Worm (Caenorhabditis elegans) whole organism, mixed stage, embryonic: ENCODE data around the gene popl-5.

ENCODE experiments used
- M03D4.4 ChIP-seq: sonication (generic microtip); optimal IDR thresholded peaks from 2 replicates; lab custom pipeline; 2017; ENCODE audit warnings: mild to moderate bottlenecking, missing genetic modification characterization, missing compliant biosample characterization
- bed-3 ChIP-seq: fragments of 200-800 bp; sonication (Bioruptor generic); optimal IDR thresholded peaks from 3 replicates; lab custom pipeline; 2018; ENCODE audit warnings: mild to moderate bottlenecking, missing genetic modification characterization, moderate library complexity, missing compliant biosample characterization
- blmp-1 ChIP-seq: fragments of 150-350 bp; optimal IDR thresholded peaks from 2 replicates; lab custom pipeline; 2014; ENCODE audit warnings: missing biosample characterization, missing genetic modification characterization
- ceh-39 ChIP-seq: fragments of 150-350 bp; optimal IDR thresholded peaks from 2 replicates; lab custom pipeline; 2014; ENCODE audit warnings: missing biosample characterization, missing genetic modification characterization
- ceh-43 ChIP-seq: fragments of 200-800 bp; sonication (Bioruptor generic); optimal IDR thresholded peaks from 2 replicates; lab custom pipeline; 2018; ENCODE audit warnings: mild to moderate bottlenecking, missing genetic modification characterization, moderate library complexity, missing compliant biosample characterization
- ceh-83 ChIP-seq: fragments of 200-800 bp; sonication (Bioruptor generic); optimal IDR thresholded peaks from 2 replicates; lab custom pipeline; 2018; ENCODE audit warnings: mild to moderate bottlenecking, missing genetic modification characterization, missing compliant biosample characterization
- ces-1 ChIP-seq: fragments of 150-350 bp; optimal IDR thresholded peaks from 2 replicates; lab custom pipeline; 2014; ENCODE audit warnings: missing biosample characterization, missing genetic modification reagents, missing genetic modification characterization
- cnd-1 ChIP-seq: fragments of 200-800 bp; sonication (Bioruptor generic); optimal IDR thresholded peaks from 2 replicates; lab custom pipeline; 2018; ENCODE audit warnings: mild to moderate bottlenecking, missing genetic modification characterization, missing compliant biosample characterization
- drap-1 ChIP-seq: fragments of 200-800 bp; sonication (Bioruptor generic); optimal IDR thresholded peaks from 3 replicates; lab custom pipeline; 2018; ENCODE audit warnings: mild to moderate bottlenecking, missing genetic modification characterization, missing compliant biosample characterization
- elt-1 ChIP-seq: sonication (generic microtip); optimal IDR thresholded peaks from 2 replicates; lab custom pipeline; 2017; ENCODE audit warnings: missing genetic modification characterization, mild to moderate bottlenecking, missing compliant biosample characterization, antibody characterized with exemption, moderate library complexity, borderline replicate concordance; ENCODE audit not compliant: insufficient read depth
- elt-3 ChIP-seq: fragments of 150-350 bp; optimal IDR thresholded peaks from 2 replicates; lab custom pipeline; 2014; ENCODE audit warnings: missing biosample characterization, missing genetic modification characterization
- flh-1 ChIP-seq: fragments of 200-800 bp; sonication (Bioruptor generic); optimal IDR thresholded peaks from 2 replicates; lab custom pipeline; 2018; ENCODE audit warnings: mild to moderate bottlenecking, missing genetic modification characterization, moderate library complexity, missing compliant biosample characterization
- hlh-1 ChIP-seq: fragments of 150-350 bp; optimal IDR thresholded peaks from 2 replicates; lab custom pipeline; 2014; ENCODE audit warnings: missing biosample characterization, missing genetic modification reagents, missing genetic modification characterization
- lin-13 ChIP-seq: fragments of 150-350 bp; optimal IDR thresholded peaks from 2 replicates; lab custom pipeline; 2014; ENCODE audit warnings: missing biosample characterization, missing genetic modification characterization
- lin-32 ChIP-seq: fragments of 200-800 bp; sonication (Bioruptor generic); optimal IDR thresholded peaks from 2 replicates; lab custom pipeline; 2018; ENCODE audit warnings: mild to moderate bottlenecking, missing genetic modification characterization, missing compliant biosample characterization
- lsy-2 ChIP-seq: fragments of 150-350 bp; optimal IDR thresholded peaks from 2 replicates; lab custom pipeline; 2014; ENCODE audit warnings: missing biosample characterization, missing genetic modification characterization
- mab-5 ChIP-seq: fragments of 150-350 bp; optimal IDR thresholded peaks from 2 replicates; lab custom pipeline; 2014; ENCODE audit warnings: missing biosample characterization, missing genetic modification characterization
- mls-2 ChIP-seq: sonication (generic microtip); optimal IDR thresholded peaks from 2 replicates; lab custom pipeline; 2016; ENCODE audit warnings: mild to moderate bottlenecking, missing genetic modification characterization, moderate library complexity, missing compliant biosample characterization
- nhr-12 ChIP-seq: fragments of 150-350 bp; optimal IDR thresholded peaks from 2 replicates; lab custom pipeline; 2014; ENCODE audit warnings: missing biosample characterization, missing genetic modification characterization
- nhr-2 ChIP-seq: fragments of 150-350 bp; optimal IDR thresholded peaks from 2 replicates; lab custom pipeline; 2014; ENCODE audit warnings: missing biosample characterization, missing genetic modification characterization
- nhr-237 ChIP-seq: fragments of 150-350 bp; optimal IDR thresholded peaks from 2 replicates; lab custom pipeline; 2014; ENCODE audit warnings: missing biosample characterization, missing genetic modification characterization
- nhr-28 ChIP-seq: fragments of 150-350 bp; optimal IDR thresholded peaks from 2 replicates; lab custom pipeline; 2014; ENCODE audit warnings: missing biosample characterization, missing genetic modification characterization
- pha-4 ChIP-seq: fragments of 150-350 bp; optimal IDR thresholded peaks from 2 replicates; lab custom pipeline; 2018; ENCODE audit warnings: missing biosample characterization, missing genetic modification reagents, missing genetic modification characterization
- sem-2 ChIP-seq: fragments of 200-800 bp; sonication (Bioruptor generic); optimal IDR thresholded peaks from 2 replicates; lab custom pipeline; 2018; ENCODE audit warnings: mild to moderate bottlenecking, missing genetic modification characterization, missing compliant biosample characterization
- snpc-4 ChIP-seq: fragments of 150-350 bp; optimal IDR thresholded peaks from 2 replicates; lab custom pipeline; 2014; ENCODE audit warnings: missing biosample characterization, missing genetic modification characterization
- sptf-1 ChIP-seq: sonication (generic microtip); optimal IDR thresholded peaks from 2 replicates; lab custom pipeline; 2017; ENCODE audit warnings: mild to moderate bottlenecking, missing genetic modification characterization, moderate library complexity, missing compliant biosample characterization
- tbx-8 ChIP-seq: fragments of 200-800 bp; sonication (Bioruptor generic); optimal IDR thresholded peaks from 2 replicates; lab custom pipeline; 2018; ENCODE audit warnings: mild to moderate bottlenecking, missing genetic modification characterization, moderate library complexity, missing compliant biosample characterization
- unc-120 ChIP-seq: sonication (generic microtip); optimal IDR thresholded peaks from 2 replicates; lab custom pipeline; 2017; ENCODE audit warnings: missing genetic modification characterization, missing compliant biosample characterization; ENCODE audit not compliant: poor library complexity, severe bottlenecking
- unc-39 ChIP-seq: fragments of 150-350 bp; optimal IDR thresholded peaks from 2 replicates; lab custom pipeline; 2014; ENCODE audit warnings: missing biosample characterization, missing genetic modification characterization
- unc-62 ChIP-seq: fragments of 150-350 bp; optimal IDR thresholded peaks from 2 replicates; lab custom pipeline; 2014; ENCODE audit warnings: missing biosample characterization, missing genetic modification reagents, missing genetic modification characterization
- zip-8 ChIP-seq: fragments of 150-350 bp; optimal IDR thresholded peaks from 2 replicates; lab custom pipeline; 2014; ENCODE audit warnings: missing biosample characterization, missing genetic modification characterization
- ztf-11 ChIP-seq: fragments of 150-350 bp; optimal IDR thresholded peaks from 2 replicates; lab custom pipeline; 2014; ENCODE audit warnings: missing biosample characterization, missing genetic modification characterization

popl-5 gene

ce11 chrIII:11462332-11462731 lies 24.8 kb downstream of the popl-5 start:
- TF ChIP-seq nhr-2 (tag; lab: Kevin White, UChicago) (no peak), M03D4.4 (tag; lab: Kevin White, UChicago) (no peak), ceh-43 (GFP tag; lab: Kevin White, UChicago) (no peak), mab-5 (no peak), unc-39 (tag; lab: Kevin White, UChicago) (no peak), nhr-237 (no peak), ces-1 (no peak), nhr-28 (no peak), ztf-11 (tag; lab: Kevin White, UChicago) (no peak), elt-1 (no peak)

- TF ChIP-seq lsy-2 (tag; lab: Kevin White, UChicago) (no peak), elt-1 (no peak), zip-8 (tag; lab: Kevin White, UChicago) (peak; percentile 2)
These were observed 27.3 kb downstream of the popl-5 start for ce11 chrIII:11459802-11460201.

DNA sequence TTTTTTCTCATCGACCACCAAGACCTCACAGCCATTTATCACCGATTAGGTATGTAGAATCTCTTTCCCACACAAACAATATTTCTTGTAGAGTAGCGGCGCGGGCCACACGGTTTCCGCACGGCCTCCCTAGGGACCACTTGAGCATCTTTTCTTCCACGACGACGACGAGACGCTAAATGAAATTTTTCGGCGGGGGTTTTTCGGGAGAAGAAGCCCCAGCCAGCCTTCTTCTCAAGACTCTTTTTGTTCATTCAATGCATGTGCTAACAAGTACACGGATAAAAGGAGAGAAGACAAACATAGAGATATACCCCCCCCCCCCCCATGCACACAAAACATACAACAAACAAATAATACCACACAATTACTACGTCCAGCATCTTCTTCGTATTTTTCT lies 28.1 kb downstream of the popl-5 start:
- no peak for TF ChIP-seq unc-39 (tag; lab: Kevin White, UChicago)
- peak; percentile 58 for TF ChIP-seq ces-1
- no peak for TF ChIP-seq nhr-2 (tag; lab: Kevin White, UChicago)

DNA sequence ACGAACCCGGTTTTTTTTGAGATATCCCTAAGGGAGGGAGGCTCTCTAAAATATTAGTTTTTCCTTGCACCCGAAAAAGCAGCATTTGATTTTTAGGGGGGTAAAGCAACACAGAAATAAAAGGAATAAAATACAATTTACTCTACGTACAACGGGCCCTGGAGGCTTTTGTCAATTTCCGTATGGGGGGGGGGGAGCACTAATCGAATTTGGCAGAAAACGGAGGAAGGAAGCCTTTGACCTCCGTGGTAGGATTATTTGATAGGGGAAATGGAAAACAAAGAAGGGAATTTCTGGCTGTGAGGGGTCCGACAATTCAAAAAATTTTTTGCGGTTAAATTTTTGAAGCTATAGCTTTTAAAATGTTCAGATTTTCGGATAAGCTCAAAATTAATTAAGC lies 29.2 kb downstream of the popl-5 start:
- no peak for TF ChIP-seq lin-32
- no peak for TF ChIP-seq unc-62
- TF ChIP-seq mls-2 (tag; lab: Kevin White, UChicago), result no peak
- no peak for TF ChIP-seq drap-1 (GFP tag; lab: Kevin White, UChicago)
- no peak for TF ChIP-seq bed-3 (GFP tag; lab: Kevin White, UChicago)
- TF ChIP-seq snpc-4 (tag; lab: Kevin White, UChicago), result no peak
- no peak for TF ChIP-seq lin-13
- peak; percentile 87 for TF ChIP-seq ces-1
- no peak for TF ChIP-seq sem-2 (GFP tag; lab: Kevin White, UChicago)
- TF ChIP-seq M03D4.4 (tag; lab: Kevin White, UChicago), result no peak
- TF ChIP-seq ceh-83 (GFP tag; lab: Kevin White, UChicago), result peak; percentile 41
- peak; percentile 24 for TF ChIP-seq sptf-1 (tag; lab: Kevin White, UChicago)

ce11 chrIII:11456577-11456976 lies 30.6 kb downstream of the popl-5 start, which contains the start of gene plr-1:
Gene plr-1, plus strand, starts transcription at chrIII:11456877.
- no peak for TF ChIP-seq lin-13
- TF ChIP-seq nhr-12, result no peak
- no peak for TF ChIP-seq hlh-1 (tag; lab: Kevin White, UChicago)
- TF ChIP-seq ces-1, result peak; percentile 44
- TF ChIP-seq nhr-2 (tag; lab: Kevin White, UChicago), result no peak
- TF ChIP-seq pha-4 (tag; lab: Kevin White, UChicago), result no peak

ce11 chrIII:11453970-11454369 lies 33.2 kb downstream of the popl-5 start:
- TF ChIP-seq pha-4 (tag; lab: Kevin White, UChicago) (no peak), snpc-4 (tag; lab: Kevin White, UChicago) (no peak), hlh-1 (tag; lab: Kevin White, UChicago) (no peak), nhr-2 (tag; lab: Kevin White, UChicago) (no peak), elt-1 (no peak), nhr-12 (no peak), ces-1 (no peak), bed-3 (GFP tag; lab: Kevin White, UChicago) (no peak), unc-62 (peak; percentile 19), sptf-1 (tag; lab: Kevin White, UChicago) (no peak), mab-5 (peak; percentile 45), drap-1 (GFP tag; lab: Kevin White, UChicago) (no peak)

- peak; percentile 92 for TF ChIP-seq unc-62
- TF ChIP-seq nhr-2 (tag; lab: Kevin White, UChicago), result peak; percentile 48
- TF ChIP-seq cnd-1 (tag; lab: Kevin White, UChicago), result no peak
- no peak for TF ChIP-seq zip-8 (tag; lab: Kevin White, UChicago)
- no peak for TF ChIP-seq M03D4.4 (tag; lab: Kevin White, UChicago)
These were observed 34.6 kb downstream of the popl-5 start for ce11 chrIII:11452530-11452929.

- TF ChIP-seq ztf-11 (tag; lab: Kevin White, UChicago), result no peak
- TF ChIP-seq ceh-39 (tag; lab: Kevin White, UChicago), result no peak
- TF ChIP-seq zip-8 (tag; lab: Kevin White, UChicago), result no peak
- TF ChIP-seq tbx-8 (GFP tag; lab: Kevin White, UChicago), result no peak
- no peak for TF ChIP-seq nhr-237
- no peak for TF ChIP-seq pha-4 (tag; lab: Kevin White, UChicago)
- TF ChIP-seq bed-3 (GFP tag; lab: Kevin White, UChicago), result no peak
- TF ChIP-seq ceh-43 (GFP tag; lab: Kevin White, UChicago), result no peak
- no peak for TF ChIP-seq elt-3 (tag; lab: Kevin White, UChicago)
- TF ChIP-seq sem-2 (GFP tag; lab: Kevin White, UChicago), result no peak
- TF ChIP-seq unc-120 (tag; lab: Kevin White, UChicago), result no peak
- TF ChIP-seq nhr-2 (tag; lab: Kevin White, UChicago), result no peak
- no peak for TF ChIP-seq snpc-4 (tag; lab: Kevin White, UChicago)
- TF ChIP-seq drap-1 (GFP tag; lab: Kevin White, UChicago), result no peak
- no peak for TF ChIP-seq blmp-1
- no peak for TF ChIP-seq flh-1
- TF ChIP-seq sptf-1 (tag; lab: Kevin White, UChicago), result no peak
These were observed 35.8 kb downstream of the popl-5 start for ce11 chrIII:11451380-11451779.
